Worm (Caenorhabditis elegans) whole organism, L2 larva: ENCODE results near the gene sptf-2.

Experiments
- C34F6.9 ChIP-seq: fragments of 150-350 bp; optimal IDR thresholded peaks from 2 replicates; lab custom pipeline; 2014; ENCODE audit warnings: missing biosample characterization, missing genetic modification characterization
- F13H6.1 ChIP-seq: sonication (generic microtip); optimal IDR thresholded peaks from 2 replicates; lab custom pipeline; 2016; ENCODE audit warnings: missing genetic modification characterization, missing compliant biosample characterization
- R02D3.7 ChIP-seq: fragments of 150-350 bp; optimal IDR thresholded peaks from 2 replicates; lab custom pipeline; 2014; ENCODE audit warnings: missing biosample characterization, missing genetic modification characterization
- Y55F3AM.14 ChIP-seq: fragments of 200-800 bp; sonication (Bioruptor generic); optimal IDR thresholded peaks from 2 replicates; lab custom pipeline; 2018; ENCODE audit warnings: mild to moderate bottlenecking, missing genetic modification characterization, missing compliant biosample characterization
- alr-1 ChIP-seq: fragments of 150-350 bp; optimal IDR thresholded peaks from 2 replicates; lab custom pipeline; 2014; ENCODE audit warnings: missing biosample characterization, missing genetic modification characterization
- aly-2 ChIP-seq: fragments of 150-350 bp; optimal IDR thresholded peaks from 2 replicates; lab custom pipeline; 2014; ENCODE audit warnings: missing biosample characterization, missing genetic modification characterization
- ama-1 ChIP-seq: fragments of 150-350 bp; optimal IDR thresholded peaks from 2 replicates; lab custom pipeline; 2018; ENCODE audit warnings: inconsistent platforms
- blmp-1 ChIP-seq: sonication (generic microtip); optimal IDR thresholded peaks from 2 replicates; lab custom pipeline; 2017; ENCODE audit warnings: missing genetic modification characterization, mild to moderate bottlenecking, missing compliant biosample characterization, antibody characterized with exemption, moderate library complexity; ENCODE audit not compliant: insufficient read depth
- ceh-82 ChIP-seq: fragments of 150-350 bp; optimal IDR thresholded peaks from 2 replicates; lab custom pipeline; 2014; ENCODE audit warnings: missing biosample characterization, missing genetic modification characterization
- crh-2 ChIP-seq: sonication (generic microtip); optimal IDR thresholded peaks from 2 replicates; lab custom pipeline; 2017; ENCODE audit warnings: missing biosample characterization, missing genetic modification characterization
- elt-3 ChIP-seq: sonication (generic microtip); optimal IDR thresholded peaks from 2 replicates; lab custom pipeline; 2017; ENCODE audit warnings: missing biosample characterization, missing genetic modification characterization
- lin-11 ChIP-seq: fragments of 150-350 bp; sonication (generic microtip); optimal IDR thresholded peaks from 2 replicates; lab custom pipeline; 2014; ENCODE audit warnings: missing biosample characterization, missing genetic modification characterization, inconsistent platforms, mixed read lengths
- lin-13 ChIP-seq: fragments of 150-350 bp; optimal IDR thresholded peaks from 2 replicates; lab custom pipeline; 2014; ENCODE audit warnings: missing biosample characterization, missing genetic modification reagents, missing genetic modification characterization
- lin-39 ChIP-seq: fragments of 150-350 bp; optimal IDR thresholded peaks from 2 replicates; lab custom pipeline; 2014; ENCODE audit warnings: missing biosample characterization, missing genetic modification reagents, missing genetic modification characterization
- lsy-2 ChIP-seq, 2 experiments: fragments of 150-350 bp in 1 of 2; sonication (generic microtip) in 1 of 2; optimal IDR thresholded peaks; 2 replicates each; lab custom pipeline; 2014 to 2017; ENCODE audit warnings: missing biosample characterization in 2 of 2, missing genetic modification characterization in 2 of 2
- mab-5 ChIP-seq: fragments of 150-350 bp; optimal IDR thresholded peaks from 2 replicates; lab custom pipeline; 2014; ENCODE audit warnings: missing biosample characterization, missing genetic modification characterization
- nhr-11 ChIP-seq: fragments of 150-350 bp; optimal IDR thresholded peaks from 2 replicates; lab custom pipeline; 2014; ENCODE audit warnings: missing biosample characterization, missing genetic modification characterization
- nhr-12 ChIP-seq: fragments of 150-350 bp; optimal IDR thresholded peaks from 2 replicates; lab custom pipeline; 2014; ENCODE audit warnings: missing biosample characterization, missing genetic modification characterization
- nhr-129 ChIP-seq: fragments of 150-350 bp; optimal IDR thresholded peaks from 2 replicates; lab custom pipeline; 2014; ENCODE audit warnings: missing biosample characterization, missing genetic modification characterization
- nhr-21 ChIP-seq: fragments of 150-350 bp; optimal IDR thresholded peaks from 2 replicates; lab custom pipeline; 2014; ENCODE audit warnings: missing biosample characterization, missing genetic modification characterization
- nhr-23 ChIP-seq: fragments of 150-350 bp; optimal IDR thresholded peaks from 2 replicates; lab custom pipeline; 2014; ENCODE audit warnings: missing biosample characterization, missing genetic modification reagents, missing genetic modification characterization
- nhr-237 ChIP-seq: fragments of 150-350 bp; optimal IDR thresholded peaks from 2 replicates; lab custom pipeline; 2014; ENCODE audit warnings: missing biosample characterization, missing genetic modification characterization
- nhr-25 ChIP-seq: fragments of 150-350 bp; sonication (generic microtip); optimal IDR thresholded peaks from 3 replicates; lab custom pipeline; 2014; ENCODE audit warnings: missing biosample characterization, missing genetic modification characterization
- nhr-6 ChIP-seq: fragments of 150-350 bp; optimal IDR thresholded peaks from 2 replicates; lab custom pipeline; 2014; ENCODE audit warnings: missing biosample characterization, missing genetic modification characterization
- nhr-77 ChIP-seq: fragments of 150-350 bp; optimal IDR thresholded peaks from 2 replicates; lab custom pipeline; 2014; ENCODE audit warnings: missing biosample characterization, missing genetic modification characterization
- peb-1 ChIP-seq: fragments of 150-350 bp; optimal IDR thresholded peaks from 2 replicates; lab custom pipeline; 2014; ENCODE audit warnings: missing biosample characterization, missing genetic modification characterization
- sem-4 ChIP-seq: fragments of 150-350 bp; optimal IDR thresholded peaks from 2 replicates; lab custom pipeline; 2014; ENCODE audit warnings: missing biosample characterization, missing genetic modification reagents, missing genetic modification characterization
- skn-1 ChIP-seq: sonication (generic microtip); optimal IDR thresholded peaks from 2 replicates; lab custom pipeline; 2017; ENCODE audit warnings: missing biosample characterization, missing genetic modification characterization
- sma-3 ChIP-seq: sonication (generic microtip); optimal IDR thresholded peaks from 2 replicates; lab custom pipeline; 2016; ENCODE audit warnings: missing genetic modification reagents, missing genetic modification characterization, missing compliant biosample characterization
- sma-9 ChIP-seq, 2 experiments: fragments of 150-350 bp in 1 of 2; sonication (generic microtip) in 1 of 2; optimal IDR thresholded peaks; 2 replicates each; lab custom pipeline; 2014 to 2016; ENCODE audit warnings: missing genetic modification characterization in 2 of 2, mild to moderate bottlenecking in 1 of 2, missing biosample characterization in 1 of 2, missing compliant biosample characterization in 1 of 2, missing genetic modification reagents in 1 of 2, moderate library complexity in 1 of 2
- snpc-4 ChIP-seq: fragments of 150-350 bp; optimal IDR thresholded peaks from 2 replicates; lab custom pipeline; 2014; ENCODE audit warnings: missing biosample characterization, missing genetic modification characterization
- unc-55 ChIP-seq: fragments of 150-350 bp; sonication (generic microtip); optimal IDR thresholded peaks from 3 replicates; lab custom pipeline; 2014; ENCODE audit warnings: missing biosample characterization, missing genetic modification reagents, missing genetic modification characterization
- zag-1 ChIP-seq: fragments of 150-350 bp; optimal IDR thresholded peaks from 2 replicates; lab custom pipeline; 2014; ENCODE audit warnings: missing biosample characterization, missing genetic modification characterization
- ztf-1 ChIP-seq: fragments of 200-800 bp; sonication (Bioruptor generic); conservative IDR thresholded peaks from 2 replicates; pipeline ENCODE4 v1.3.6; 2022; ENCODE audit warnings: missing genetic modification characterization, missing compliant biosample characterization
- ztf-11 ChIP-seq: sonication (generic microtip); optimal IDR thresholded peaks from 2 replicates; lab custom pipeline; 2017; ENCODE audit warnings: missing biosample characterization, missing genetic modification characterization

sptf-2 gene

ce11 chrII:8585036-8585627 lies 40.1 kb upstream of the sptf-2 start, which contains the start of gene F54C9.11 (continued):
- TF ChIP-seq nhr-237 (no peak), blmp-1 (tag; lab: Kevin White, UChicago) (no peak), ceh-82 (tag; lab: Kevin White, UChicago) (no peak), aly-2 (tag; lab: Kevin White, UChicago) (no peak), nhr-129 (tag; lab: Kevin White, UChicago) (peak; percentile 63), alr-1 (tag; lab: Kevin White, UChicago) (no peak), nhr-77 (tag; lab: Kevin White, UChicago) (no peak), ztf-1 (no peak), elt-3 (tag; lab: Kevin White, UChicago) (no peak), nhr-21 (tag; lab: Kevin White, UChicago) (no peak), nhr-25 (tag; lab: Kevin White, UChicago) (no peak), Y55F3AM.14 (GFP tag; lab: Kevin White, UChicago) (no peak), zag-1 (peak; percentile 15), lin-13 (GFP tag; lab: Kevin White, UChicago) (peak; percentile 24), crh-2 (tag; lab: Kevin White, UChicago) (peak; percentile 34), nhr-23 (tag; lab: Kevin White, UChicago) (no peak), lin-11 (tag; lab: Kevin White, UChicago) (no peak), ztf-11 (tag; lab: Kevin White, UChicago) (no peak), snpc-4 (tag; lab: Kevin White, UChicago) (no peak), ama-1 (lab: Kevin White, UChicago) (no peak)

- no peak for TF ChIP-seq mab-5
- no peak for TF ChIP-seq lin-11 (tag; lab: Kevin White, UChicago)
- no peak for TF ChIP-seq zag-1
Observed at ce11 chrII:8585921-8586320, 39.3 kb upstream of the sptf-2 start.

ce11 chrII:8587660-8588230 lies 37.5 kb upstream of the sptf-2 start:
- TF ChIP-seq unc-55 (GFP tag; lab: Kevin White, UChicago) (peak; percentile 70), zag-1 (peak; percentile 28), nhr-129 (tag; lab: Kevin White, UChicago) (peak; percentile 21), lin-13 (GFP tag; lab: Kevin White, UChicago) (no peak), nhr-12 (tag; lab: Kevin White, UChicago) (no peak), lsy-2 (tag; optimal IDR thresholded peaks at IDR 0.05; lab: Kevin White, UChicago) (peak in 1 of 2 experiments; percentile 18), F13H6.1 (tag; lab: Kevin White, UChicago) (peak; percentile 11), sem-4 (tag; lab: Kevin White, UChicago) (peak; percentile 29), peb-1 (tag; lab: Kevin White, UChicago) (no peak), ztf-11 (tag; lab: Kevin White, UChicago) (no peak), ama-1 (lab: Kevin White, UChicago) (no peak)

ce11 chrII:8588442-8588841 lies 36.8 kb upstream of the sptf-2 start:
- TF ChIP-seq nhr-129 (tag; lab: Kevin White, UChicago) (no peak), lin-39 (tag; lab: Kevin White, UChicago) (peak; percentile 16)

- TF ChIP-seq sma-9 (GFP tag; optimal IDR thresholded peaks at IDR 0.05; lab: Kevin White, UChicago) (peak; percentile 38), sma-9 (tag; optimal IDR thresholded peaks at IDR 0.05; lab: Kevin White, UChicago) (no peak), nhr-129 (tag; lab: Kevin White, UChicago) (no peak), nhr-6 (tag; lab: Kevin White, UChicago) (no peak), sma-3 (no peak), nhr-23 (tag; lab: Kevin White, UChicago) (no peak), lsy-2 (tag; optimal IDR thresholded peaks at IDR 0.05; lab: Kevin White, UChicago) (peak in 1 of 2 experiments; percentile 39), mab-5 (no peak), elt-3 (tag; lab: Kevin White, UChicago) (no peak), C34F6.9 (tag; lab: Kevin White, UChicago) (peak; percentile 49), nhr-11 (tag; lab: Kevin White, UChicago) (no peak), skn-1 (tag; lab: Kevin White, UChicago) (no peak), lin-11 (tag; lab: Kevin White, UChicago) (no peak), crh-2 (tag; lab: Kevin White, UChicago) (peak; percentile 35), R02D3.7 (no peak), zag-1 (peak; percentile 40), unc-55 (GFP tag; lab: Kevin White, UChicago) (peak; percentile 17)
Observed at ce11 chrII:8589227-8589626, 36.0 kb upstream of the sptf-2 start.
